Fruit fly (Drosophila melanogaster) whole organism, adult: ENCODE measurements around the gene eIF2beta.

Experiments
- CG11617 ChIP-seq: fragments of 200-800 bp; sonication (Bioruptor generic); optimal IDR thresholded peaks from 2 replicates; lab custom pipeline; 2017; ENCODE audit warnings: mild to moderate bottlenecking, missing biosample characterization, missing genetic modification reagents, missing genetic modification characterization
- CG12768 ChIP-seq: fragments of 200-800 bp; sonication (Bioruptor generic); optimal IDR thresholded peaks from 2 replicates; lab custom pipeline; 2017; ENCODE audit warnings: missing biosample characterization, missing genetic modification characterization, mild to moderate bottlenecking, moderate library complexity, missing genetic modification reagents
- CG14711 ChIP-seq: fragments of 200-800 bp; sonication (Bioruptor generic); optimal IDR thresholded peaks from 2 replicates; lab custom pipeline; 2018; ENCODE audit warnings: missing biosample characterization, mild to moderate bottlenecking, missing genetic modification characterization, moderate library complexity
- CG1620 ChIP-seq: fragments of 200-800 bp; sonication (Bioruptor generic); optimal IDR thresholded peaks from 2 replicates; lab custom pipeline; 2016; ENCODE audit warnings: missing biosample characterization, missing genetic modification characterization
- CG33017 ChIP-seq: fragments of 200-800 bp; sonication (Bioruptor generic); optimal IDR thresholded peaks from 2 replicates; lab custom pipeline; 2018; ENCODE audit warnings: missing biosample characterization, mild to moderate bottlenecking, missing genetic modification characterization, moderate library complexity
- CG5204 ChIP-seq: fragments of 200-800 bp; sonication (Bioruptor generic); optimal IDR thresholded peaks from 2 replicates; lab custom pipeline; 2016; ENCODE audit warnings: missing biosample characterization, missing genetic modification characterization
- CG7045 ChIP-seq: fragments of 200-800 bp; sonication (Bioruptor generic); optimal IDR thresholded peaks from 2 replicates; lab custom pipeline; 2017; ENCODE audit warnings: missing biosample characterization, mild to moderate bottlenecking, missing genetic modification characterization
- CG7101 ChIP-seq: fragments of 200-800 bp; sonication (Bioruptor generic); optimal IDR thresholded peaks from 2 replicates; lab custom pipeline; 2018; ENCODE audit warnings: missing biosample characterization, mild to moderate bottlenecking, missing genetic modification characterization, moderate library complexity
- Clk ChIP-seq: fragments of 200-800 bp; sonication (Bioruptor generic); optimal IDR thresholded peaks from 2 replicates; lab custom pipeline; 2017; ENCODE audit warnings: missing biosample characterization, missing genetic modification characterization
- Crg-1 ChIP-seq: fragments of 200-800 bp; sonication (Bioruptor generic); optimal IDR thresholded peaks from 2 replicates; lab custom pipeline; 2016; ENCODE audit warnings: missing biosample characterization, missing genetic modification characterization
- Hr96 ChIP-seq: fragments of 200-800 bp; sonication (Bioruptor generic); optimal IDR thresholded peaks from 2 replicates; lab custom pipeline; 2016; ENCODE audit warnings: missing biosample characterization, missing genetic modification characterization
- Mnt ChIP-seq: fragments of 200-800 bp; sonication (Bioruptor generic); optimal IDR thresholded peaks from 2 replicates; lab custom pipeline; 2016; ENCODE audit warnings: missing biosample characterization, mild to moderate bottlenecking, missing genetic modification characterization
- bab1 ChIP-seq: fragments of 200-800 bp; sonication (Bioruptor generic); optimal IDR thresholded peaks from 3 replicates; lab custom pipeline; 2019; ENCODE audit warnings: missing biosample characterization, mild to moderate bottlenecking, missing genetic modification characterization, moderate library complexity
- cic ChIP-seq: fragments of 200-800 bp; sonication (Bioruptor generic); optimal IDR thresholded peaks from 2 replicates; lab custom pipeline; 2017; ENCODE audit warnings: missing biosample characterization, mild to moderate bottlenecking, missing genetic modification characterization, moderate library complexity
- cnc ChIP-seq, 2 experiments: fragments of >200 bp; optimal IDR thresholded peaks; 2 replicates each; lab custom pipeline; 2017
- kay ChIP-seq: fragments of 200-800 bp; sonication (Bioruptor generic); peaks from one replicate; lab custom pipeline; 2016; ENCODE audit warnings: missing biosample characterization, missing genetic modification characterization, borderline replicate concordance
- ovo ChIP-seq: fragments of 200-800 bp; sonication (Bioruptor generic); optimal IDR thresholded peaks from 2 replicates; lab custom pipeline; 2016; ENCODE audit warnings: missing biosample characterization, missing genetic modification characterization
- pad ChIP-seq: fragments of 200-800 bp; sonication (Bioruptor generic); optimal IDR thresholded peaks from 3 replicates; lab custom pipeline; 2017; ENCODE audit warnings: missing biosample characterization, missing genetic modification characterization, mild to moderate bottlenecking, moderate library complexity, missing genetic modification reagents
- tj ChIP-seq: fragments of 200-800 bp; sonication (Bioruptor generic); optimal IDR thresholded peaks from 3 replicates; lab custom pipeline; 2017; ENCODE audit warnings: missing biosample characterization, mild to moderate bottlenecking, missing genetic modification characterization, moderate library complexity
- toe ChIP-seq: fragments of 200-800 bp; sonication (Bioruptor generic); optimal IDR thresholded peaks from 2 replicates; lab custom pipeline; 2016; ENCODE audit warnings: missing biosample characterization, missing genetic modification characterization

eIF2beta gene

DNA sequence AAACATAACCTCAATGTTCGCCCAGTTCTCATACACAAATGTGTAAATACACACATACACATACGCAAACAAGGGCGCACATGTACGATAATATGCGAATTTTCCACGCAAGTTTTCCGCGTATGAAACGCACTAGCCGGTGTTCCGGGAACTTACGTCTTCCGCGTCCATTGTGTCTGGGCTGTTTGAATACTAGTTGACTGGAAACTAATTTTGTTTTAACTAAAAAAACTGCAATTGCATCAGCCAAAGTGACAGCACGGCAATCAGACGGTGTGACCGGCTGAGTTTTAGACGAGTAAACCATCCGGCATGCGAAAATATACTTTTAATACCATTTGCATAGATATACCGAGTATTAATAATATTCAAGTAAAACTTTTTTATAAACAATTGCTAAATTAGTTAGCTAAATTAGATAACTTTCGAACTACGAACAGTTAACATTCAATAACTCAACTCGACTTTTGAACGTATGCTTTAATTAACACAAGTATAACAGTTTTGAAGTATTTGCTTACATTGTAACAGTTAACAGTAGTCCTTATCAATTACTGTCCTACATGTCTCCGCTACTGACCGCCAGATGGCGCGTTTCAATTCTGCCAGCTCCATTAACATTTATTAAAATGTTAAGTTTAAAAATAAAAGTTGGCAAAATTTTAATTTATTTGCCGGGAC is at the start of gene eIF2beta:
Gene eIF2beta (minus strand): TSS at position 299 of the 681 bp plus-strand sequence.
- TF ChIP-seq cic (GFP tag; lab: Kevin White, UChicago) (peak; percentile 8), CG33017 (tag; lab: Kevin White, UChicago) (no peak), CG12768 (GFP tag; lab: Kevin White, UChicago) (no peak), pad (GFP tag; lab: Kevin White, UChicago) (peak; percentile 15), Mnt (peak; percentile 98), CG1620 (GFP tag; lab: Kevin White, UChicago) (peak; percentile 2), Crg-1 (GFP tag; lab: Kevin White, UChicago) (no peak), CG5204 (GFP tag; lab: Kevin White, UChicago) (no peak), CG7045 (GFP tag; lab: Kevin White, UChicago) (no peak), tj (GFP tag; lab: Kevin White, UChicago) (peak; percentile 44), bab1 (GFP tag; lab: Kevin White, UChicago) (peak; percentile 55), cnc (optimal IDR thresholded peaks at IDR 0.05; lab: Kevin White, UChicago) (no peak), Clk (no peak), CG14711 (peak; percentile 20), CG7101 (tag; lab: Kevin White, UChicago) (no peak), Hr96 (GFP tag; lab: Kevin White, UChicago) (no peak), CG11617 (GFP tag; lab: Kevin White, UChicago) (peak; percentile 28), toe (GFP tag; lab: Kevin White, UChicago) (no peak)

DNA sequence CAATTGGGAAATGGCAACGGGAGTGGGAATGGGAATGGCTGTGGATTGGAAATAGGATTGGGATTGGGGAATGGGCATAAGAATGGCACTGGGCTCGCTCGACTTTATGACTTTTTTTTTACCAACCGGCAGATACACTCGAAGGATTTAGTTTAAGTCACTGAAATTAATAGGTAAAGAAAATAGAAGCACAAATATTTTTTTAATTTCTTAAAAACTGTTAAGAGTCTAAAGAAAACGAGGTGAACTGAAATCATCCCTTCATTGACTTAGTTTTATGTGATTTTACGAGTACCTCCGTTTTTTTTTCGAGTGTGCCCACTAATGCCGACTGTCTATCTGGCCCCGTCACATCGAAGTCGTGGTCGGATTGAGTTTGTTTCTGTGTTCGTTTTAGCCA is 48.3 kb upstream of the eIF2beta start:
- TF ChIP-seq Clk (no peak), toe (GFP tag; lab: Kevin White, UChicago) (no peak), pad (GFP tag; lab: Kevin White, UChicago) (no peak), bab1 (GFP tag; lab: Kevin White, UChicago) (no peak), Mnt (no peak), kay (GFP tag; lab: Kevin White, UChicago) (no peak)

DNA sequence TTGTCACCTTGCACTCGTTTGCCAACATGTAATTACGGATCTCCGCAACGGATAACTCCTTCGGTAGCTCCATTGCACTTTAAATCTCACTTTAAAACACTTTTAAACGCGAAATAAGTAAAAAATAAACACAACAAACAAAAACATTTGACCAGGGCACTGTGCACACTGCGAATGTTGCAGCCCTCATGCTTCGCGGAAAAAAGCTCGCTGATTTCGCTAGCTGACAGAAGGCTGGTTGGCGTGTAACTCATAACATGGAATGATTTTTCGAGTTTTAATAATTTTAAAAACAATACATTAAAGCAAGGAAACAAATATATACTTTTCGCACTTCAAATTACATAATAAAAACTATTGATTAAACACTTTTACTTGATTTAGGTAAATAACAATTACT is 45.8 kb upstream of the eIF2beta start, which contains the start of gene sowah:
Gene sowah (minus strand): TSS at position 177 of the 400 bp plus-strand sequence.
- peak; percentile 28 for TF ChIP-seq bab1 (GFP tag; lab: Kevin White, UChicago)
- TF ChIP-seq Mnt = no peak
- no peak for TF ChIP-seq CG14711
- TF ChIP-seq CG5204 (GFP tag; lab: Kevin White, UChicago) = no peak
- TF ChIP-seq CG11617 (GFP tag; lab: Kevin White, UChicago) = no peak
- TF ChIP-seq pad (GFP tag; lab: Kevin White, UChicago) = no peak
- no peak for TF ChIP-seq Crg-1 (GFP tag; lab: Kevin White, UChicago)
- TF ChIP-seq tj (GFP tag; lab: Kevin White, UChicago) = no peak
- TF ChIP-seq CG1620 (GFP tag; lab: Kevin White, UChicago) = peak; percentile 3
- TF ChIP-seq CG7045 (GFP tag; lab: Kevin White, UChicago) = no peak
- peak; percentile 10 for TF ChIP-seq Hr96 (GFP tag; lab: Kevin White, UChicago)
- peak; percentile 94 for TF ChIP-seq kay (GFP tag; lab: Kevin White, UChicago)
- TF ChIP-seq CG7101 (tag; lab: Kevin White, UChicago) = no peak
- TF ChIP-seq cic (GFP tag; lab: Kevin White, UChicago) = no peak
- no peak for TF ChIP-seq CG12768 (GFP tag; lab: Kevin White, UChicago)
- no peak for TF ChIP-seq Clk
- TF ChIP-seq cnc (optimal IDR thresholded peaks at IDR 0.05; lab: Kevin White, UChicago) = no peak
- TF ChIP-seq CG33017 (tag; lab: Kevin White, UChicago) = no peak
- TF ChIP-seq toe (GFP tag; lab: Kevin White, UChicago) = peak; percentile 40
- no peak for TF ChIP-seq ovo

DNA sequence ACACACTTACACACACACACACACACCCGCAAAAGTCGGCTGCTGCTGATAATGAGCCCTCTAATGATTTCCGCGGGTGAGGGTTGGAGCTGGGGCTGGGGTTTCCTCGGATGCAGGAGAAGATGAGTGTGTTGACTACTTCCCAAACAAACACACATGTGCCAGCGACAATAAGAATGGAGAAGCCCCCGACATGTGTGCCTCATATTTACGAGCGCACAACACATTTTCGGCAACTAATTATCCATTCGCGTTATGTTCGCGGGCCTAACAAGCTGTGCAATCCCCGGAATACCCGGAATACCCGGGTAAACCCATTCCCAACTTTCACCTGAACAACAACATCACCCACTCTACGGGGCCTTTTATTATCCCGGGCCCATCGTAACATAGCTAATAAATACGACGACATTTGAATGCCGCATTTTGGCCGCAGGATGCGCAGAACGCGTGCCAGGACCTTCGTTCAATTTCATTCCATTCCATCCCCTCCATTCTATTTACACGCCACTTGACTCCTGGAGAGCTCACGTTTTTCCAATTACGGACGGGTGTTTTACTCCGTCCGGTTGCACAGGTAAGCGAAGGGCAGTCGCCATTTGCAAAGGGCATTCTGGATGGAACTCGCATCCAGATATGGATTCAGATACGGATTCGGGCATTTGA is 39.7 kb upstream of the eIF2beta start:
- TF ChIP-seq CG5204 (GFP tag; lab: Kevin White, UChicago) = no peak
- no peak for TF ChIP-seq ovo
- no peak for TF ChIP-seq toe (GFP tag; lab: Kevin White, UChicago)
- no peak for TF ChIP-seq CG12768 (GFP tag; lab: Kevin White, UChicago)
- no peak for TF ChIP-seq CG33017 (tag; lab: Kevin White, UChicago)
- TF ChIP-seq CG11617 (GFP tag; lab: Kevin White, UChicago) = no peak
- no peak for TF ChIP-seq CG1620 (GFP tag; lab: Kevin White, UChicago)
- no peak for TF ChIP-seq tj (GFP tag; lab: Kevin White, UChicago)
- TF ChIP-seq CG14711 = no peak
- no peak for TF ChIP-seq bab1 (GFP tag; lab: Kevin White, UChicago)
- TF ChIP-seq kay (GFP tag; lab: Kevin White, UChicago) = no peak
- TF ChIP-seq Crg-1 (GFP tag; lab: Kevin White, UChicago) = no peak
- TF ChIP-seq CG7101 (tag; lab: Kevin White, UChicago) = no peak
- TF ChIP-seq Clk = no peak
- TF ChIP-seq cic (GFP tag; lab: Kevin White, UChicago) = no peak
- no peak for TF ChIP-seq Mnt
- no peak for TF ChIP-seq CG7045 (GFP tag; lab: Kevin White, UChicago)

DNA sequence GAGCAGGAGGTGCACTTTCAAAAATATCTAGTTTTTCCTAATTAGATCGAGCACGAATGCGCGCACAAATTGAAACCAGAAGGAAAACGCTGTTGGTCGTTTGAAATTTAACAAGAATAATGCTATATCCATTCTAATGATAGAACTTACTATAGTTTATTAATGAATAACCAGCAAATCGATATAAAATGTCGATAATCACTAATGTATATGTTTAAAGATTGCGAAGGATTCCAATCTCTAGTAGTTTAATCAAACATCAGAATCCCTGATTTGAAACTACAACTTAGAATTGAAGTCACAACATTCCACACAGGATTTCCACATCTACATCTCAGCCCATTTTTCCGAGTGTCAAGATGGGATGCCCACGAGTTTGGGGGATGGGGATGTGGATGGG is 38.9 kb upstream of the eIF2beta start:
- TF ChIP-seq cic (GFP tag; lab: Kevin White, UChicago) (no peak), CG12768 (GFP tag; lab: Kevin White, UChicago) (no peak), kay (GFP tag; lab: Kevin White, UChicago) (no peak), toe (GFP tag; lab: Kevin White, UChicago) (no peak), CG7045 (GFP tag; lab: Kevin White, UChicago) (no peak), cnc (optimal IDR thresholded peaks at IDR 0.05; lab: Kevin White, UChicago) (no peak), Mnt (no peak)
